Fruit fly (Drosophila melanogaster) whole organism, adult: ENCODE measurements around the gene CG14562.
A peak's percentile ranks its signal among the peaks of the same experiment; 100 is the strongest.

ENCODE experiments used
- CG11617 ChIP-seq: fragments of 200-800 bp; sonication (Bioruptor generic); optimal IDR thresholded peaks from 2 replicates; lab custom pipeline; 2017; ENCODE audit warnings: mild to moderate bottlenecking, missing biosample characterization, missing genetic modification reagents, missing genetic modification characterization
- CG12768 ChIP-seq: fragments of 200-800 bp; sonication (Bioruptor generic); optimal IDR thresholded peaks from 2 replicates; lab custom pipeline; 2017; ENCODE audit warnings: missing biosample characterization, missing genetic modification characterization, mild to moderate bottlenecking, moderate library complexity, missing genetic modification reagents
- CG14711 ChIP-seq: fragments of 200-800 bp; sonication (Bioruptor generic); optimal IDR thresholded peaks from 2 replicates; lab custom pipeline; 2018; ENCODE audit warnings: missing biosample characterization, mild to moderate bottlenecking, missing genetic modification characterization, moderate library complexity
- CG1620 ChIP-seq: fragments of 200-800 bp; sonication (Bioruptor generic); optimal IDR thresholded peaks from 2 replicates; lab custom pipeline; 2016; ENCODE audit warnings: missing biosample characterization, missing genetic modification characterization
- CG33017 ChIP-seq: fragments of 200-800 bp; sonication (Bioruptor generic); optimal IDR thresholded peaks from 2 replicates; lab custom pipeline; 2018; ENCODE audit warnings: missing biosample characterization, mild to moderate bottlenecking, missing genetic modification characterization, moderate library complexity
- CG5204 ChIP-seq: fragments of 200-800 bp; sonication (Bioruptor generic); optimal IDR thresholded peaks from 2 replicates; lab custom pipeline; 2016; ENCODE audit warnings: missing biosample characterization, missing genetic modification characterization
- CG7045 ChIP-seq: fragments of 200-800 bp; sonication (Bioruptor generic); optimal IDR thresholded peaks from 2 replicates; lab custom pipeline; 2017; ENCODE audit warnings: missing biosample characterization, mild to moderate bottlenecking, missing genetic modification characterization
- CG7101 ChIP-seq: fragments of 200-800 bp; sonication (Bioruptor generic); optimal IDR thresholded peaks from 2 replicates; lab custom pipeline; 2018; ENCODE audit warnings: missing biosample characterization, mild to moderate bottlenecking, missing genetic modification characterization, moderate library complexity
- Clk ChIP-seq: fragments of 200-800 bp; sonication (Bioruptor generic); optimal IDR thresholded peaks from 2 replicates; lab custom pipeline; 2017; ENCODE audit warnings: missing biosample characterization, missing genetic modification characterization
- Crg-1 ChIP-seq: fragments of 200-800 bp; sonication (Bioruptor generic); optimal IDR thresholded peaks from 2 replicates; lab custom pipeline; 2016; ENCODE audit warnings: missing biosample characterization, missing genetic modification characterization
- Hr96 ChIP-seq: fragments of 200-800 bp; sonication (Bioruptor generic); optimal IDR thresholded peaks from 2 replicates; lab custom pipeline; 2016; ENCODE audit warnings: missing biosample characterization, missing genetic modification characterization
- Mnt ChIP-seq: fragments of 200-800 bp; sonication (Bioruptor generic); optimal IDR thresholded peaks from 2 replicates; lab custom pipeline; 2016; ENCODE audit warnings: missing biosample characterization, mild to moderate bottlenecking, missing genetic modification characterization
- bab1 ChIP-seq: fragments of 200-800 bp; sonication (Bioruptor generic); optimal IDR thresholded peaks from 3 replicates; lab custom pipeline; 2019; ENCODE audit warnings: missing biosample characterization, mild to moderate bottlenecking, missing genetic modification characterization, moderate library complexity
- cic ChIP-seq: fragments of 200-800 bp; sonication (Bioruptor generic); optimal IDR thresholded peaks from 2 replicates; lab custom pipeline; 2017; ENCODE audit warnings: missing biosample characterization, mild to moderate bottlenecking, missing genetic modification characterization, moderate library complexity
- cnc ChIP-seq, 2 experiments: fragments of >200 bp; optimal IDR thresholded peaks; 2 replicates each; lab custom pipeline; 2017
- kay ChIP-seq: fragments of 200-800 bp; sonication (Bioruptor generic); peaks from one replicate; lab custom pipeline; 2016; ENCODE audit warnings: missing biosample characterization, missing genetic modification characterization, borderline replicate concordance
- ovo ChIP-seq: fragments of 200-800 bp; sonication (Bioruptor generic); optimal IDR thresholded peaks from 2 replicates; lab custom pipeline; 2016; ENCODE audit warnings: missing biosample characterization, missing genetic modification characterization
- pad ChIP-seq: fragments of 200-800 bp; sonication (Bioruptor generic); optimal IDR thresholded peaks from 3 replicates; lab custom pipeline; 2017; ENCODE audit warnings: missing biosample characterization, missing genetic modification characterization, mild to moderate bottlenecking, moderate library complexity, missing genetic modification reagents
- tj ChIP-seq: fragments of 200-800 bp; sonication (Bioruptor generic); optimal IDR thresholded peaks from 3 replicates; lab custom pipeline; 2017; ENCODE audit warnings: missing biosample characterization, mild to moderate bottlenecking, missing genetic modification characterization, moderate library complexity
- toe ChIP-seq: fragments of 200-800 bp; sonication (Bioruptor generic); optimal IDR thresholded peaks from 2 replicates; lab custom pipeline; 2016; ENCODE audit warnings: missing biosample characterization, missing genetic modification characterization

Gene CG14562

DNA sequence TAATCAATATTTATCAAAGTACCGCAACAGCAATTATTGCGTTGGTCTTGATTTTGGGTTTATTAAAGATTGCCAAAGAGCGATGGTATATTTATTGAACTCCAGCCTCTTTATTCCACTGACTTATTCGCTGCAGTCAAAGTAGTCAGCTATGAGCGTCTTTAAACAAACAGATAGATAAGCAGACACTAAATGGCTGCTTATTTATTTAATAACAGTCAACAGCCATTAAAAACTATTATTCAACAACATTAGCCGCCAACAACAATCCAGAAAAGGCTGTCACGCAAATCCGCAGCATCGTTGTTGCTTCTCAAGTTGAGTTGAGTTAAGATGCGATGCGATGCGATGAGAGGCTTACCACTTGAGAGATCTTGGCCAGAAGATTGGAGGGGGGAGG, 33.2 kb upstream of the CG14562 start:
- peak; percentile 37 for TF ChIP-seq Crg-1 (GFP tag; lab: Kevin White, UChicago)
- no peak for TF ChIP-seq CG1620 (GFP tag; lab: Kevin White, UChicago)
- TF ChIP-seq cic (GFP tag; lab: Kevin White, UChicago) = peak; percentile 11
- no peak for TF ChIP-seq CG7101 (tag; lab: Kevin White, UChicago)
- no peak for TF ChIP-seq pad (GFP tag; lab: Kevin White, UChicago)
- TF ChIP-seq CG33017 (tag; lab: Kevin White, UChicago) = no peak
- no peak for TF ChIP-seq kay (GFP tag; lab: Kevin White, UChicago)
- TF ChIP-seq CG12768 (GFP tag; lab: Kevin White, UChicago) = no peak
- no peak for TF ChIP-seq Hr96 (GFP tag; lab: Kevin White, UChicago)
- no peak for TF ChIP-seq bab1 (GFP tag; lab: Kevin White, UChicago)
- TF ChIP-seq CG14711 (tag; lab: Kevin White, UChicago) = no peak
- no peak for TF ChIP-seq CG11617 (GFP tag; lab: Kevin White, UChicago)
- TF ChIP-seq cnc (optimal IDR thresholded peaks at IDR 0.05; lab: Kevin White, UChicago) = no peak
- peak; percentile 52 for TF ChIP-seq CG7045 (GFP tag; lab: Kevin White, UChicago)
- no peak for TF ChIP-seq toe (GFP tag; lab: Kevin White, UChicago)

DNA sequence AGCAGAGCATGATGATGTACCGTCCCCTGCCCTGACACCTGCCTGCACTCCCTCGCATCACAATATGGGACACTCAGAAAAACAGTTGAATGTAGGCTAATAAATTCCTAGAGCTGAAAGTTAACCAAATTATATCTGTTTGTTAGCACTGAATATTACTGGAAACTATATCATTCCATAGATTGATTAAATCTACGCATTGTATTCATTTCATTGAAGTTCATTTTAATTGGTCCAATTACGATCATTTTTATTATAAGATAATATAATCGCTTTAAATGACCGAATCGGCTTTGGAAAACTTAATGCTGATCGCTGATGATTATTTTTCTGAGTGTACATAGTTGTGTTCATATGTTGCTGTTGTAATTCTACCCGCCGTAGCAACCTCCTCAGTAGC, 23.4 kb upstream of the CG14562 start:
- TF ChIP-seq bab1 (GFP tag; lab: Kevin White, UChicago) = no peak
- TF ChIP-seq kay (GFP tag; lab: Kevin White, UChicago) = no peak
- no peak for TF ChIP-seq ovo (GFP tag; lab: Kevin White, UChicago)
- TF ChIP-seq cic (GFP tag; lab: Kevin White, UChicago) = no peak
- no peak for TF ChIP-seq CG5204 (GFP tag; lab: Kevin White, UChicago)
- TF ChIP-seq tj (GFP tag; lab: Kevin White, UChicago) = no peak
- no peak for TF ChIP-seq CG1620 (GFP tag; lab: Kevin White, UChicago)
- TF ChIP-seq CG14711 (tag; lab: Kevin White, UChicago) = no peak
- no peak for TF ChIP-seq CG12768 (GFP tag; lab: Kevin White, UChicago)
- TF ChIP-seq CG33017 (tag; lab: Kevin White, UChicago) = no peak
- no peak for TF ChIP-seq Mnt (GFP tag; lab: Kevin White, UChicago)
- TF ChIP-seq Crg-1 (GFP tag; lab: Kevin White, UChicago) = no peak
- TF ChIP-seq CG7045 (GFP tag; lab: Kevin White, UChicago) = no peak
- no peak for TF ChIP-seq cnc (optimal IDR thresholded peaks at IDR 0.05; lab: Kevin White, UChicago)
- no peak for TF ChIP-seq toe (GFP tag; lab: Kevin White, UChicago)
- TF ChIP-seq Hr96 (GFP tag; lab: Kevin White, UChicago) = no peak
- no peak for TF ChIP-seq Clk (GFP tag; lab: Kevin White, UChicago)
- no peak for TF ChIP-seq CG11617 (GFP tag; lab: Kevin White, UChicago)
- no peak for TF ChIP-seq pad (GFP tag; lab: Kevin White, UChicago)
- TF ChIP-seq CG7101 (tag; lab: Kevin White, UChicago) = no peak

- no peak for TF ChIP-seq Hr96 (GFP tag; lab: Kevin White, UChicago)
- no peak for TF ChIP-seq Mnt (GFP tag; lab: Kevin White, UChicago)
- TF ChIP-seq CG5204 (GFP tag; lab: Kevin White, UChicago) = no peak
- no peak for TF ChIP-seq toe (GFP tag; lab: Kevin White, UChicago)
- TF ChIP-seq bab1 (GFP tag; lab: Kevin White, UChicago) = no peak
- no peak for TF ChIP-seq Crg-1 (GFP tag; lab: Kevin White, UChicago)
- TF ChIP-seq CG33017 (tag; lab: Kevin White, UChicago) = no peak
- no peak for TF ChIP-seq cnc (optimal IDR thresholded peaks at IDR 0.05; lab: Kevin White, UChicago)
- TF ChIP-seq Clk (GFP tag; lab: Kevin White, UChicago) = no peak
Measured at dm6 chr3L:21930179-21930578, 11.8 kb upstream of the CG14562 start.

dm6 chr3L:21934462-21934861, 7.6 kb upstream of the CG14562 start, which contains the start of gene SLC22A:
Gene SLC22A (plus strand): TSS chr3L:21934704.
- TF ChIP-seq Hr96 (GFP tag; lab: Kevin White, UChicago) (peak; percentile 2), CG7045 (GFP tag; lab: Kevin White, UChicago) (no peak), cic (GFP tag; lab: Kevin White, UChicago) (peak; percentile 79)

dm6 chr3L:21936152-21936551, 5.9 kb upstream of the CG14562 start:
- no peak for TF ChIP-seq tj (GFP tag; lab: Kevin White, UChicago)
- no peak for TF ChIP-seq Mnt (GFP tag; lab: Kevin White, UChicago)
- TF ChIP-seq CG7101 (tag; lab: Kevin White, UChicago) = peak; percentile 5
- TF ChIP-seq CG7045 (GFP tag; lab: Kevin White, UChicago) = no peak
- peak; percentile 14 for TF ChIP-seq CG12768 (GFP tag; lab: Kevin White, UChicago)
- no peak for TF ChIP-seq CG5204 (GFP tag; lab: Kevin White, UChicago)
- peak; percentile 35 for TF ChIP-seq CG33017 (tag; lab: Kevin White, UChicago)
- TF ChIP-seq cic (GFP tag; lab: Kevin White, UChicago) = peak; percentile 94
